Worm (Caenorhabditis elegans): ENCODE results near the gene srw-119.
"Not testable (repeated sequence)": the region's sequence is repeated elsewhere in the genome, so short reads cannot be mapped to it uniquely, and the experiment has no call there.

Gene srw-119

DNA sequence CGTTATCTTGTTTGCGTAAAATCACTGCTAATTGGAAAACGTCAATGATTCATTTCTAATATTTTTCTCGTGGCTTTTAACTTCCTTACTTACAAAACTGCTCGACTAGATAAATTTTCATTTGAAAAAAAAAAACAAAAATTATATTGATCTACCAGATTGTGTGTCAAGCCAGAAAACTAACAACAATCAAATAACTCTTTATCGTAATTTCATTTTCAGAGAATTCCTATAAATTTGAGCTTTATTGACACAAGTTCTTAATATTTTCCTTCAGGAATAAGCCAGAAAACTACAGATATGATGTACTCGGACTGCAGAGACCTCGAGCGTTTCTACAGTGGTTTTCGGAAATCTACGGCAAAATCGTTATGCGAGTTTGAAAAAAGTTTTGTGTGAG, 23.3 kb downstream of the srw-119 start, which contains the start of gene srw-124:
Gene srw-124 (plus strand): TSS at position 301 of the 400 bp plus-strand sequence.
- TF ChIP-seq scrt-1 (GFP tag; IDR thresholded peaks at IDR 0.05) (no peak), ets-7 (tag; optimal IDR thresholded peaks at IDR 0.05) (no peak)

DNA sequence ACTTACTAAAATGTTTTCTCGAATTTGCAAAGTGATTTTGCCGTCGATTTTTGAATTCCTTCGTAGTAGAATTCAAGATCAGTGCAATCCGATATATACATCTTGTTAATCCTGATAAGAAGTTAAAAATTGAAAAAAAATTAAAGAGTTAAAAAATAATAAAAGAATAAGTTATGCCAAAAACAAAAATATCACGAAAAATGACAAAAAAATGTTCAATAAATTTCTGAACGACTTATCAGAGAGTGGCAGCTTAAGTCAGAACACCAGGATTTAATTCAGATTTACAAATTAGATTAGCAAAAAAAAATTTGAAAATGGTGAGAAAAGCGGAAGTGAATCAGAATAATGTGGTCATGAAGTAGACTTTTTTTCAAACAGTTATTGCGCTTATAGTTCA, 24.4 kb downstream of the srw-119 start, which contains the start of gene srw-123:
Gene srw-123 (minus strand): TSS at position 101 of the 400 bp plus-strand sequence.
- TF ChIP-seq B0310.2 (tag; optimal IDR thresholded peaks at IDR 0.05); hmg-4 (GFP tag; optimal IDR thresholded peaks at IDR 0.05); scrt-1 (GFP tag; IDR thresholded peaks at IDR 0.05): not testable (repeated sequence)

DNA sequence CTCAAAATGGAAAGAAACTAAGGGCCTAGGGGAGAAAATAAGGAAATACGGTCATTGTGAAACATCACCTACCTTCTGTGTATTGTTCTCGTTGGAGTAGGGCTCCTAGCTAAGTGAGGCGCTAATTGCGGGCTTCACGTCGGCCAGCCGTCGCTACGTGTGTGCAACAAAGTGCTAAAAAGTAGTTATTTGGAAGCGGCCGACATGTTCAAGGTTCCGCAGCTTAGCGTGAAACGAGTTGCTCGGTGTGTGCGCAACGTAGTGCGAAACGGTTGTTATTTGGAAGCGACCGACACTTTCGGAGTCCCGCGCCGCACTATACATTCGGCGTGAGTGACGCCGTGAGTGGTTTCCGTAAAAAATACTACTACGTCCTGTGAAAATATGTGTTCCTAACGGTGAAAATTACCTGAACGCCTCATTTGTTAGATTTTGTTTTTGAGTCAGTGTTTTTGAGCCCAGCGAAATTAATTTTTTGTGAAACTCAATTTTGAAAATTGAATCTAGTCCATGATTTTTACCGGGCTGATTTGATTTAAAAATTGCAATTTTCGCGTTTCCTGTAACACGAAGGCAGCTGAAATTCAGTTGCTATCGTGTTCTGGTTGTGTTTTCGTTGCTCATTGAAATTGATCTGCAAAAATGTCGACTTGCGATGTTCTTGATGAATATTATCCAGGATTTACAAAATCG, 28.2 kb downstream of the srw-119 start, which contains the start of gene srw-129:
Gene srw-129 (plus strand): TSS at position 643 of the 693 bp plus-strand sequence.
- TF ChIP-seq scrt-1 (GFP tag; IDR thresholded peaks at IDR 0.05) (no peak), hmbx-1 (tag; optimal IDR thresholded peaks at IDR 0.05) (no peak)

DNA sequence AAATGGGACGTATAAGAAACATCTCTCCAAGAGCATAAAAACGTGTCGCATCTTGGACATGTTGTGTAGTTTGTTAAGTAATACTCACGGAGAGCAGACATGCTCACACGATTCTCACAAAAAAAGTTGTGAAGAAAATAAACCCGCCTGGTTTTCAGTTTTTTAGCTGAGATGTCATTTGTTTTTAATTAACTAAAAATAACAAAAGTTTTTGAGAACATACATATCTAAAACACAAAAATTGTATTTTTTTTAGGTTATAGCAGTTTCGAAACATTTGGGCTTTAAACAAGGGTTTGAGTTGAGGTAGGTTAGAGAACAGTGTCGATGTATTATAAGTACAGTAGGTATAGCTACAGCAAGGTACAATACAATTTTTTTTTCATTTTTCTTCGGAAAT, 34.9 kb downstream of the srw-119 start, which contains the start of gene srh-88:
Gene srh-88 (minus strand): TSS at position 101 of the 400 bp plus-strand sequence.
- TF ChIP-seq hmbx-1 (tag; optimal IDR thresholded peaks at IDR 0.05) (no peak), ceh-36 (tag; optimal IDR thresholded peaks at IDR 0.05) (no peak), pes-1 (GFP tag; IDR thresholded peaks at IDR 0.05) (no peak), sea-1 (GFP tag; conservative IDR thresholded peaks at IDR 0.05) (no peak), tra-4 (tag; optimal IDR thresholded peaks at IDR 0.05) (no peak), hnd-1 (tag; optimal IDR thresholded peaks at IDR 0.05) (no peak), F13C5.2 (tag; optimal IDR thresholded peaks at IDR 0.05) (no peak), B0310.2 (tag; optimal IDR thresholded peaks at IDR 0.05) (no peak), aly-1 (tag; optimal IDR thresholded peaks at IDR 0.05) (no peak), tbx-11 (GFP tag; IDR thresholded peaks at IDR 0.05) (no peak)

DNA sequence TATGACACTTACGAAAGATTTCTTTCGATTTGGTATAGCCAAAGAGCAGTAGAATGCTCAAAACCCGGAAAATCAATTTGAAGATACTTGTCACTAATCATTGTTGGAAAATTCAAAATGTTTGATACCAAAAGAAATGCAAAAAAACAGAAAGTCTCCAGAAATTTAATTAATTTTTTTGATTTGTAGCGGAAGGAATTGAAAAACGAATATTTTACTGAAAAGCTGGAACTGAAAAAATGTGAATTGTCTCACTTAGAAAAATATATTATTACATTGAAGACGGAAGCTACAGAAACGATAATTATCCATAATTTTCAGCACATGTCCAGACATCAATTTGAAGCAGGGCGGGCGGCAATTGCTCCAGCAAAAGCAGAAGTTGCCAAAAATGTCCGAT, 36.7 kb downstream of the srw-119 start, which contains the start of gene srw-138:
Gene srw-138 (minus strand): TSS at position 101 of the 400 bp plus-strand sequence.
- TF ChIP-seq tbx-37 (GFP tag; conservative IDR thresholded peaks at IDR 0.05) = no peak
- no peak for TF ChIP-seq tbx-11 (GFP tag; IDR thresholded peaks at IDR 0.05)
- no peak for TF ChIP-seq tra-4 (tag; optimal IDR thresholded peaks at IDR 0.05)
- no peak for TF ChIP-seq aly-1 (tag; optimal IDR thresholded peaks at IDR 0.05)
- TF ChIP-seq hmg-4 (GFP tag; optimal IDR thresholded peaks at IDR 0.05) = no peak
- TF ChIP-seq hmbx-1 (tag; optimal IDR thresholded peaks at IDR 0.05) = no peak

DNA sequence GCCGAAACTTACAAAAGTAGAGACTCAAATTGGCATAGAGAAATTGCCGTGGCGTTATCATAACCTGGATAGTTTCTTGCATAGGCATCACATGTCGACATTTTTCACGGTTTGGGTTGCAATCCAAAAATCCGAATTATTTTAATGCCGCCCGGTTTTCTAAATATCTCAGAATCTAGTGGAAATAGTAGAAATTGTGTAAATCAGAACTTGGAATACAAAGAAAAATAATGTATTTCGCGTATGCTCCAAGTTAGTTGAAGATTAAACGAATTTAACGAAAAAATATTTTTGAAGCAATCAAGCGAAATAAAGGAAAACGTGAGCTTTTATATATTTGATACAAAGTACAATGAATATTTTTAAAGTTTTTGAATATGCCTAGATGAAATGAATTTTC, 38.7 kb downstream of the srw-119 start, which contains the start of gene srw-144:
Gene srw-144 (minus strand): TSS at position 101 of the 400 bp plus-strand sequence.
- no peak for TF ChIP-seq ceh-13 (GFP tag; optimal IDR thresholded peaks at IDR 0.05)

DNA sequence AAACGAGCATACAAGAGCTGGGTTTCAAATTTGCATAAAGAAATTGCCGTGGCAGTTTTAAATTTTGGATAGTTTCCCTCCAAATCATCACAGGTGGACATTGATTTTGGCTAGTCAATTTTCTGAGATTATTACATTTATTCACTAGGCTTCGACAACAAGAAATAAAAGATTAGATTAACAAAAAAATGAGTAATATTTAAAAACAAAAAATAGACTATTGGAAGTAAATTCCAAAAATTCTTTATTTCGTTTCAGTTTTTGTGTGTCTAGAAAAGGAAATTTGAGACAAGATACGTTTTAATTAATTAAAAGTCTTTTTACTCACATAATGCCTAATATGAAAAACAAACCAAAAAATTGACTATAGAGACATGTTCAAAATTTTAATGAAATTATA, 41.4 kb downstream of the srw-119 start, which contains the start of gene srw-142:
Gene srw-142 (minus strand): TSS at position 101 of the 400 bp plus-strand sequence.
- no peak for TF ChIP-seq tbx-11 (GFP tag; IDR thresholded peaks at IDR 0.05)
- no peak for TF ChIP-seq ceh-13 (GFP tag; optimal IDR thresholded peaks at IDR 0.05)
- no peak for TF ChIP-seq hmg-4 (GFP tag; optimal IDR thresholded peaks at IDR 0.05)
- no peak for TF ChIP-seq B0310.2 (tag; optimal IDR thresholded peaks at IDR 0.05)
- no peak for TF ChIP-seq sea-1 (GFP tag; conservative IDR thresholded peaks at IDR 0.05)
- TF ChIP-seq tbx-37 (GFP tag; conservative IDR thresholded peaks at IDR 0.05) = no peak
- no peak for TF ChIP-seq flt-1 (GFP tag; IDR thresholded peaks at IDR 0.05)
- no peak for TF ChIP-seq hnd-1 (tag; optimal IDR thresholded peaks at IDR 0.05)
- TF ChIP-seq pes-1 (GFP tag; IDR thresholded peaks at IDR 0.05) = no peak
- TF ChIP-seq ceh-36 (tag; optimal IDR thresholded peaks at IDR 0.05) = no peak

DNA sequence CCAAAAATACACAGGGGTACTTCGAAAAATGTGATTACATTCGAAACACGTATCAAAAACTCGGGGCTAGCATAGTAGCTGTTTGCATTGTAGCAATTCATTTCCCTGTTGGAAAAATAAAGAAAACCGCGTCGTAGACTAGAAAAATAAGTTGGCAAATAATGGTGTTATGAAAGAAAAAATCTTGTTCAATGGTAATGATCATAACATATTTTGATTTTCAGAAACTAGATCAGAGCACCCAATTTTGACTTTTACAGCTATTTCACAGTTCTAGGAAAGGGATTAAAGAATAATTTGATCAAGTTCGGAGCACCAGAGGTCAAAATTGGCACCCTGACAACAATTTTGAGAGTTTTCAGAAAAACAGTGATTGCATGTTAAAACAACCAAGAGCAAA, 44.3 kb downstream of the srw-119 start, which contains the start of gene srh-248:
Gene srh-248 (minus strand): TSS at position 101 of the 400 bp plus-strand sequence.
- not testable (repeated sequence) for TF ChIP-seq hmg-4 (GFP tag; optimal IDR thresholded peaks at IDR 0.05); flt-1 (GFP tag; IDR thresholded peaks at IDR 0.05); ets-7 (tag; optimal IDR thresholded peaks at IDR 0.05)

DNA sequence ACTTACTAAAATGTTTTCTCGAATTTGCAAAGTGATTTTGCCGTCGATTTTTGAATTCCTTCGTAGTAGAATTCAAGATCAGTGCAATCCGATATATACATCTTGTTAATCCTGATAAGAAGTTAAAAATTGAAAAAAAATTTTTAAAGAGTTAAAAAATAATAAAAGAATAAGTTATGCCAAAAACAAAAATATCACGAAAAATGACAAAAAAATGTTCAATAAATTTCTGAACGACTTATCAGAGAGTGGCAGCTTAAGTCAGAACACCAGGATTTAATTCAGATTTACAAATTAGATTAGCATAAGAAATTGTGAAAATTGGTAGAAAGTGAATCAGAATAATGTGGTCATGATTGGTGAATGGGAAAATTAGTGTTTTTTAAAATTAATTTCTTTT, 47.5 kb downstream of the srw-119 start, which contains the start of gene srw-122:
Gene srw-122 (minus strand): TSS at position 101 of the 400 bp plus-strand sequence.
- not testable (repeated sequence) for TF ChIP-seq pes-1 (GFP tag; IDR thresholded peaks at IDR 0.05); tbx-37 (GFP tag; conservative IDR thresholded peaks at IDR 0.05); tbx-11 (GFP tag; IDR thresholded peaks at IDR 0.05)
